Fruit fly (Drosophila melanogaster) whole organism: Measurements from ENCODE around the gene CG4009.

Source experiments
- CG8478 ChIP-seq: fragments of >200 bp; optimal IDR thresholded peaks from 2 replicates; lab custom pipeline; 2018; ENCODE audit warnings: inconsistent platforms
- Dll ChIP-seq: fragments of >200 bp; optimal IDR thresholded peaks from 2 replicates; lab custom pipeline; 2017
- EcR ChIP-seq, 2 experiments: fragments of >200 bp; optimal IDR thresholded peaks; 2 replicates each; lab custom pipeline; 2017; ENCODE audit warnings: missing biosample characterization in 2 of 2, missing genetic modification characterization in 2 of 2, missing genetic modification reagents in 2 of 2
- pan ChIP-seq: fragments of >200 bp; optimal IDR thresholded peaks from 2 replicates; lab custom pipeline; 2017
- psq ChIP-seq: fragments of >200 bp; optimal IDR thresholded peaks from 2 replicates; lab custom pipeline; 2017
- usp ChIP-seq: fragments of >200 bp; optimal IDR thresholded peaks from 2 replicates; lab custom pipeline; 2017; ENCODE audit warnings: missing biosample characterization, missing genetic modification characterization, mixed read lengths

Gene CG4009

dm6 chr3R:17020956-17021355 lies 14.9 kb downstream of the CG4009 start, which contains the start of gene Adsl:
TSS of gene Adsl (minus strand) at chr3R:17021120.
- TF ChIP-seq EcR (GFP tag; optimal IDR thresholded peaks at IDR 0.05; lab: Kevin White, UChicago) (no peak), psq (lab: Kevin White, UChicago) (no peak), Dll (lab: Kevin White, UChicago) (no peak), CG8478 (lab: Kevin White, UChicago) (no peak), pan (no peak), usp (GFP tag; lab: Kevin White, UChicago) (no peak)

dm6 chr3R:17018902-17019527 lies 16.8 kb downstream of the CG4009 start:
- TF ChIP-seq pan (no peak), CG8478 (lab: Kevin White, UChicago) (no peak), EcR (GFP tag; optimal IDR thresholded peaks at IDR 0.05; lab: Kevin White, UChicago) (no peak), usp (GFP tag; lab: Kevin White, UChicago) (no peak), psq (lab: Kevin White, UChicago) (no peak), Dll (lab: Kevin White, UChicago) (no peak)

- TF ChIP-seq usp (GFP tag; lab: Kevin White, UChicago) (no peak), Dll (lab: Kevin White, UChicago) (no peak), EcR (GFP tag; optimal IDR thresholded peaks at IDR 0.05; lab: Kevin White, UChicago) (no peak), pan (no peak), psq (lab: Kevin White, UChicago) (no peak), CG8478 (lab: Kevin White, UChicago) (no peak)
Observed at dm6 chr3R:17016193-17016592, 19.7 kb downstream of the CG4009 start.

dm6 chr3R:17014276-17014675 lies 21.6 kb downstream of the CG4009 start, which contains the start of gene Pxd:
TSS of gene Pxd (plus strand) at chr3R:17014576.
- no peak for TF ChIP-seq EcR (GFP tag; optimal IDR thresholded peaks at IDR 0.05; lab: Kevin White, UChicago)
- no peak for TF ChIP-seq pan
- TF ChIP-seq Dll (lab: Kevin White, UChicago) = no peak

- TF ChIP-seq psq (lab: Kevin White, UChicago) (no peak), usp (GFP tag; lab: Kevin White, UChicago) (no peak), Dll (lab: Kevin White, UChicago) (no peak), pan (no peak), EcR (GFP tag; optimal IDR thresholded peaks at IDR 0.05; lab: Kevin White, UChicago) (no peak), CG8478 (lab: Kevin White, UChicago) (no peak)
Observed at dm6 chr3R:17008675-17009022, 27.2 kb downstream of the CG4009 start.

DNA sequence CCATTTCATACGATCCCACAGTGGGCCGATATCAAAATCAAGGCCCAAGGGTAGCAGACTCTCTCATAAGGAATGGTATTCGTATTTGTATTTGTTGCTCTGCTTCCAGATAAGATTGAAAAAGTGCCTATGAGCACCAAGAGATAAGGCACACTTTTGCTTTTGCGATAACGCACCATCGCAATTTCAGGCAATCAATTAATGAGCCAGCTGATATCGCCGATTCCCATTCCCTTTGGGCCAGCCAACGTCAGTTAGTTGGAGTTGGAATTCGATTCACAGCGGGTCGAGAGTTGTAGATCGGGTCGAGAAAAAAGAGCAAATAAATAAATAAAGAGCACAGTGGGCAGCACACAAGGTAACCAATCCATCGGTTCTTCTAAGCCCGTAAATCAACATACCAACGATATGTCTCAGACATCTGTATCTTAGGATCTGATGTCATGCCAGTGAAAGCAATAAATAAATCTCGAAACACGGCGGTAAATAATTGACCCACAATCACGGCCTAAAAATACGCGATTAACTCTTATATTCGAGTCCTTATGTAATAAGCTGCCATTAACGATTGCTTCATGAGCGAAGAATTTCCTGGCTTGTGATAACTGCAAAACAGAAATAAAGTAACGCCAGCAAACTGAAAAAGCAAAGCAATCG lies 27.7 kb downstream of the CG4009 start, which contains the start of gene CG8907:
Gene CG8907 (plus strand): TSS at position 252 of the 657 bp plus-strand sequence.
- no peak for TF ChIP-seq EcR (GFP tag; optimal IDR thresholded peaks at IDR 0.05; lab: Kevin White, UChicago)
- TF ChIP-seq psq (lab: Kevin White, UChicago) = no peak
- no peak for TF ChIP-seq pan
- TF ChIP-seq CG8478 (lab: Kevin White, UChicago) = no peak
- no peak for TF ChIP-seq usp (GFP tag; lab: Kevin White, UChicago)
- TF ChIP-seq Dll (lab: Kevin White, UChicago) = no peak

- TF ChIP-seq EcR (GFP tag; optimal IDR thresholded peaks at IDR 0.05; lab: Kevin White, UChicago) = no peak
Observed at dm6 chr3R:17007336-17007735, 28.5 kb downstream of the CG4009 start.

DNA sequence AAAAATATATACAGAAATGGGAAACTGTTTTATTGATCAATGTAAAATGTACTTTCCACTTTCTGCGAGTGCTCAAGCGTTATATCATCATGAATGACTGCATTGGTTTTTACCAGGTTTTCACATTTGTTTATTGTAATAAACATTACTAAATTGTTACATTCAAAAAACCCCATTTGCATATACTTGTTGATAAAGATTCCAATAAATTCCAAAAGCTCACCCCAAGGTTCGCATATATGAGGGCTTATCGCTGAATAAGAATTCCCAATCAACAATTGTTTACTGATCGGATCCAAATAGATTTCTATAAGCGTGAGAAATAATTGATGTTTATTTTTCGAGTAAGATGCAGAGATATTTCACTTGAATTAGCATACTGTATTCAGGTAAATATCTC lies 32.4 kb downstream of the CG4009 start:
- TF ChIP-seq EcR (GFP tag; optimal IDR thresholded peaks at IDR 0.05; lab: Kevin White, UChicago) (no peak), psq (lab: Kevin White, UChicago) (no peak), CG8478 (lab: Kevin White, UChicago) (no peak), usp (GFP tag; lab: Kevin White, UChicago) (no peak), Dll (lab: Kevin White, UChicago) (no peak), pan (no peak)

DNA sequence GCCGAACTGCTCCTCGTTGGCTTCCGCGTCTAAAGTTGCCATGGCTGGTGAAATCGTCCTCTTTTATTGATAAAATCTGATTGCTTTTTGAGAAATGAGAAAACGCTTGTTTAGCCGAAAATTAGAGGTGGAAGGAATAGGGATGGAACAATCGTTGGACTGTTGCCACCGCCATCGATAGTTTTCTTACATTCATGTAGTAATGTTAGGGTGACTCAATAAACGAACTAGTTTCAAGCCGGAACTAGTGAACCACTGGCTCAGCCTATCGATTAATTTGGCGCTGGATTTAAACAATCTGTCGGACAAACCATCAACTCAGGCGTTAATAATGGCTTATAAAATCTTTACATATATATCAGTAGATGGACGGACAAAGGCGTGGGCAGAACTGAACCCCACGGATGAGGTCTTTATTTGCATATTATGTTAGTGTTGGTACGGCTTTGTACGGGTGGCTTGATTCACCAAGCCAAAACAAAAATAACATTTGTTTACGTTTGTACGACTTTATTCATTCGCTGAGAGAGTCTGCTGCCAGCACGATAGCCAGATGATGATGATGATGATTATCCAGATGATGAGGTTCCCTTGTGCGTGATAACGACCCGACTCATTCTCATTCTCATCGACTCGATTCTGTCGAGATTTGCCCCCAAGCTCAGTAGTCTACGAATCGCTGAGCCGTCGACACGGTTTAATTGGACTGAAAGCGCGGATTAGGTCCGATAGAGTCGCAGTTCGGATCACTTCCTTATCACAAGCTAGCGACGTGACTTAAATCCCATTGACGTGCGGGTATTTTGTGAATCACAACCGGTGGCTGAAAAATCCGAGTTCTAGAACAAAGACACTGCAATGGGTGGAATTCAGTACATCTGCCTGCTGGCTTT lies 33.4 kb downstream of the CG4009 start, which contains the start of the genes Sf3a1 and Irc:
Gene Sf3a1 (minus strand): TSS at position 138 of the 893 bp plus-strand sequence.
Gene Irc (plus strand): TSS at position 658 of the 893 bp plus-strand sequence.
- TF ChIP-seq Dll (lab: Kevin White, UChicago) (no peak), usp (GFP tag; lab: Kevin White, UChicago) (no peak), psq (lab: Kevin White, UChicago) (no peak), CG8478 (lab: Kevin White, UChicago) (no peak), EcR (GFP tag; optimal IDR thresholded peaks at IDR 0.05; lab: Kevin White, UChicago) (no peak), pan (no peak)

- no peak for TF ChIP-seq pan
- TF ChIP-seq usp (GFP tag; lab: Kevin White, UChicago) = no peak
- TF ChIP-seq EcR (GFP tag; optimal IDR thresholded peaks at IDR 0.05; lab: Kevin White, UChicago) = no peak
- TF ChIP-seq CG8478 (lab: Kevin White, UChicago) = no peak
- no peak for TF ChIP-seq psq (lab: Kevin White, UChicago)
- TF ChIP-seq Dll (lab: Kevin White, UChicago) = no peak
Observed at dm6 chr3R:16996059-16996959, 39.5 kb downstream of the CG4009 start, which contains the start of the genes EMC2A and CG3534. TSS of gene EMC2A (minus strand) at chr3R:16996071. TSS of gene CG3534 (plus strand) at chr3R:16996446.
